Fruit fly (Drosophila melanogaster): ENCODE data around the gene CG32720.

dm6 chrX:7539126-7539525, 2.4 kb upstream of the CG32720 start:
- no peak for TF ChIP-seq CG34367 (tag; optimal IDR thresholded peaks at IDR 0.05)
- TF ChIP-seq CG15710 (tag; optimal IDR thresholded peaks at IDR 0.05), result peak; percentile 33
- TF ChIP-seq Pif1A (GFP tag; optimal IDR thresholded peaks at IDR 0.05), result peak; percentile 46
- no peak for TF ChIP-seq CG10348 (GFP tag; IDR thresholded peaks at IDR 0.05)
- no peak for TF ChIP-seq CG12605 (GFP tag; IDR thresholded peaks at IDR 0.05)
- 0 out of 2 replicates have a peak, but pooled peaks have one; percentile 26 for TF ChIP-seq Ets98B (GFP tag; IDR thresholded peaks at IDR 0.05)
- peak; percentile 3 for TF ChIP-seq gl (tag; optimal IDR thresholded peaks at IDR 0.05)
- peak; percentile 64; the same call in 2 of the 3 replicates for TF ChIP-seq CG4496 (GFP tag; IDR thresholded peaks at IDR 0.05)
- TF ChIP-seq rn (GFP tag; IDR thresholded peaks at IDR 0.05), result no peak
- no peak for TF ChIP-seq CG32121 (GFP tag; IDR thresholded peaks at IDR 0.05)
- TF ChIP-seq Snoo (tag; optimal IDR thresholded peaks at IDR 0.05), result no peak
- TF ChIP-seq fd96Ca (GFP tag; IDR thresholded peaks at IDR 0.05), result peak; percentile 59; the same call in 2 of the 3 replicates
- TF ChIP-seq CG8301 (tag; optimal IDR thresholded peaks at IDR 0.05), result peak; percentile 41
- TF ChIP-seq CG17806 (tag; optimal IDR thresholded peaks at IDR 0.05), result peak; percentile 54
